Fruit fly (Drosophila melanogaster): ENCODE results near the gene Atxn7.

The Atxn7 gene

DNA sequence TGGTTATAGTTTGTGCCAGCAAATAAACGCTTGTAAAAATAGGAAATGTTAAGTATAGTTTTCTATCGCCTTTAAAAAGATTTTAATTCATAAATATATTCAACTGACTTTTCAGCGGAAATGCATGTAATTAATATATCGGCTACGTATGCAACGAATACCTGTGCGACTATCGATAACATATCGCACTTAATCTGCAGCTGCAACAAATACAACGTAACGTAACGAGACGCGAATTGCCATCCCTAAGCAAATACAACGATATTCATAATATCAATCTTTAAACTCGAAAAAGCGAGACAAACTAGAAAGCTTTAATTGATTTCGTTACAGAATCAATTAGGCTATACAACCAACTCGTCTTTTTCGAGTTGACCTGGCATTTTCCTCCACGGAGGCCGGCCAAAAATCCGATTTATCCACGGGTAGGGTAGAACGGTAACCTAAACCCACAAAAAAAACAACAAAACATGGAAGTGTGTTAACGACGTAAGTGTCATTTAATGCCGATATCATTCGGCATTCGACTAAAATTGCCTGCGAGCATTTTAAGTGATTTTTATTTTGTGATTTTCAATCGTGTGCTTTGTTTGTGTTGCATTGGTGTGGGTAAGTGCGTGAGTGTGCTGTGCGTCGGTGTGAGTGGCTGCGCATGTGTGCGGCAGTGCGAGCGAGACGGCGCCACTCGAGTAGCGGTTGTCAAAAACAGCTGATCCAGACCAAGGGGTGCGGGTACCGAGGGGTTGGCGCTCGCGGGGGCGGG lies at the start of gene Atxn7 (continued):
- TF ChIP-seq zen2 (GFP tag; IDR thresholded peaks at IDR 0.05; ENCODE audit: partially characterized antibody) (peak; percentile 97), CG12071 (GFP tag; optimal IDR thresholded peaks at IDR 0.05) (peak; percentile 62), CG6654 (GFP tag; optimal IDR thresholded peaks at IDR 0.05) (peak; percentile 23), CG11695 (GFP tag; IDR thresholded peaks at IDR 0.05) (0 out of 3 replicates have a peak, but pooled peaks have one; percentile 52), CG10979 (tag; optimal IDR thresholded peaks at IDR 0.05) (peak; percentile 45), Adf1 (GFP tag; IDR thresholded peaks at IDR 0.05) (peak; percentile 58), Pdp1 (GFP tag; optimal IDR thresholded peaks at IDR 0.05) (peak; percentile 24 to 89), Taf1 (GFP tag; IDR thresholded peaks at IDR 0.05) (no peak), CG18599 (GFP tag; optimal IDR thresholded peaks at IDR 0.05) (peak; percentile 51), CG3281 (GFP tag; optimal IDR thresholded peaks at IDR 0.05) (peak; percentile 69), bbx (GFP tag; IDR thresholded peaks at IDR 0.05; ENCODE audit: partially characterized antibody) (peak; percentile 99), Antp (GFP tag; optimal IDR thresholded peaks at IDR 0.05) (peak; percentile 5), CG17359 (tag; optimal IDR thresholded peaks at IDR 0.05) (peak; percentile 61), pb (GFP tag; optimal IDR thresholded peaks at IDR 0.05) (peak; percentile 48), CG9932 (GFP tag; IDR thresholded peaks at IDR 0.05) (peak; percentile 52), chn (GFP tag; optimal IDR thresholded peaks at IDR 0.05) (peak; percentile 48), NFAT (GFP tag; IDR thresholded peaks at IDR 0.05) (peak; percentile 50; the same call in 1 of the 2 replicates), slbo (GFP tag; IDR thresholded peaks at IDR 0.05) (peak; percentile 38; the same call in 1 of the 2 replicates), GATAe (GFP tag; conservative IDR thresholded peaks at IDR 0.05) (no peak), CG9727 (GFP tag; optimal IDR thresholded peaks at IDR 0.05) (peak; percentile 77), CG5245 (GFP tag; optimal IDR thresholded peaks at IDR 0.05) (peak; percentile 26), CG14710 (tag; optimal IDR thresholded peaks at IDR 0.05) (peak; percentile 52), mirr (GFP tag; optimal IDR thresholded peaks at IDR 0.05) (peak; percentile 67), Gug (GFP tag; IDR thresholded peaks at IDR 0.05) (no peak; the same call in 3 of the 4 replicates), lola (GFP tag; optimal IDR thresholded peaks at IDR 0.05) (no peak), CG7987 (GFP tag; optimal IDR thresholded peaks at IDR 0.05) (peak; percentile 89), salm (tag; optimal IDR thresholded peaks at IDR 0.05) (peak; percentile 76), grau (tag; optimal IDR thresholded peaks at IDR 0.05) (peak; percentile 70), knrl (GFP tag; IDR thresholded peaks at IDR 0.05; ENCODE audit: partially characterized antibody) (peak; percentile 86), z (GFP tag; IDR thresholded peaks at IDR 0.05) (no peak), pfk (GFP tag; optimal IDR thresholded peaks at IDR 0.05) (peak; percentile 49), gro (GFP tag; optimal IDR thresholded peaks at IDR 0.05) (peak; percentile 78), YL-1 (GFP tag; optimal IDR thresholded peaks at IDR 0.05) (peak; percentile 82), Bdp1 (GFP tag; optimal IDR thresholded peaks at IDR 0.05) (peak; percentile 4), cas (GFP tag; IDR thresholded peaks at IDR 0.05) (no peak), CG6689 (GFP tag; IDR thresholded peaks at IDR 0.05) (no peak), sc (optimal IDR thresholded peaks at IDR 0.05) (no peak), sc (GFP tag; optimal IDR thresholded peaks at IDR 0.05) (peak; percentile 75), CG15011 (GFP tag; optimal IDR thresholded peaks at IDR 0.05) (peak; percentile 28), klu (GFP tag; IDR thresholded peaks at IDR 0.05) (0 out of 2 replicates have a peak, but pooled peaks have one; percentile 52), Xrp1 (GFP tag; IDR thresholded peaks at IDR 0.05) (peak; percentile 30; the same call in 1 of the 2 replicates), mld (GFP tag; IDR thresholded peaks at IDR 0.05; ENCODE audit: partially characterized antibody) (peak; percentile 79; the same call in 2 of the 3 replicates), CG7839 (tag; optimal IDR thresholded peaks at IDR 0.05) (peak; percentile 54), tx (GFP tag; optimal IDR thresholded peaks at IDR 0.05) (peak; percentile 21), Optix (GFP tag; IDR thresholded peaks at IDR 0.05) (peak; percentile 60; the same call in 2 of the 3 replicates), lilli (GFP tag; optimal IDR thresholded peaks at IDR 0.05) (peak; percentile 63), CG8388 (GFP tag; optimal IDR thresholded peaks at IDR 0.05) (peak; percentile 53), Dref (GFP tag; IDR thresholded peaks at IDR 0.05) (peak; percentile 87)

All from whole organism, embryonic.